Fruit fly (Drosophila melanogaster) whole organism, prepupa: ENCODE data around the gene CG12025.
A peak's percentile ranks its signal among the peaks of the same experiment; 100 is the strongest.

Experiments
- Blimp-1 ChIP-seq: fragments of 200-800 bp; sonication (Bioruptor generic); optimal IDR thresholded peaks from 3 replicates; lab custom pipeline; 2017; ENCODE audit warnings: missing biosample characterization, missing genetic modification characterization, mild to moderate bottlenecking, moderate library complexity, missing genetic modification reagents
- CG10631 ChIP-seq: fragments of 200-800 bp; sonication (Bioruptor generic); optimal IDR thresholded peaks from 2 replicates; lab custom pipeline; 2016; ENCODE audit warnings: missing biosample characterization, missing genetic modification characterization
- CG10669 ChIP-seq: fragments of 200-800 bp; sonication (Bioruptor generic); optimal IDR thresholded peaks from 3 replicates; lab custom pipeline; 2018; ENCODE audit warnings: missing biosample characterization, mild to moderate bottlenecking, missing genetic modification characterization, moderate library complexity
- CG11762 ChIP-seq: fragments of 200-800 bp; sonication (Bioruptor generic); optimal IDR thresholded peaks from 3 replicates; lab custom pipeline; 2016; ENCODE audit warnings: missing biosample characterization, missing genetic modification characterization; ENCODE audit not compliant: insufficient read depth
- CG11902 ChIP-seq: fragments of 200-800 bp; sonication (Bioruptor generic); optimal IDR thresholded peaks from 3 replicates; lab custom pipeline; 2016; ENCODE audit warnings: missing biosample characterization, missing genetic modification characterization
- CG15336 ChIP-seq: fragments of 200-800 bp; sonication (Bioruptor generic); IDR thresholded peaks from 2 replicates; pipeline ENCODE4 v1.3.6; 2022; ENCODE audit warnings: missing biosample characterization, missing genetic modification characterization
- CG1621 ChIP-seq: fragments of 200-800 bp; sonication (Bioruptor generic); optimal IDR thresholded peaks from 3 replicates; lab custom pipeline; 2018; ENCODE audit warnings: missing biosample characterization, mild to moderate bottlenecking, missing genetic modification characterization
- CG16779 ChIP-seq: fragments of 200-800 bp; sonication (Bioruptor generic); optimal IDR thresholded peaks from 3 replicates; lab custom pipeline; 2017; ENCODE audit warnings: missing biosample characterization, mild to moderate bottlenecking, missing genetic modification characterization
- CG32006 ChIP-seq: fragments of 200-800 bp; sonication (Bioruptor generic); optimal IDR thresholded peaks from 3 replicates; lab custom pipeline; 2017; ENCODE audit warnings: missing biosample characterization, mild to moderate bottlenecking, missing genetic modification characterization
- CG34406 ChIP-seq: fragments of 200-800 bp; sonication (Bioruptor generic); optimal IDR thresholded peaks from 3 replicates; lab custom pipeline; 2016; ENCODE audit warnings: missing biosample characterization, missing genetic modification characterization
- CG6854 ChIP-seq: fragments of 200-800 bp; sonication (Bioruptor generic); optimal IDR thresholded peaks from 2 replicates; lab custom pipeline; 2017; ENCODE audit warnings: missing biosample characterization, mild to moderate bottlenecking, missing genetic modification characterization
- CG8119 ChIP-seq: fragments of 200-800 bp; sonication (Bioruptor generic); IDR thresholded peaks from 3 replicates; pipeline ENCODE4 v1.3.6; 2022; ENCODE audit warnings: missing biosample characterization, missing genetic modification characterization
- CG8319 ChIP-seq: fragments of 200-800 bp; sonication (Bioruptor generic); optimal IDR thresholded peaks from 3 replicates; lab custom pipeline; 2016; ENCODE audit warnings: missing biosample characterization, missing genetic modification characterization
- CG8632 ChIP-seq: fragments of 200-800 bp; sonication (Bioruptor generic); optimal IDR thresholded peaks from 3 replicates; lab custom pipeline; 2016; ENCODE audit warnings: missing biosample characterization, missing genetic modification characterization
- CG9139 ChIP-seq: fragments of 200-800 bp; sonication (Bioruptor generic); optimal IDR thresholded peaks from 3 replicates; lab custom pipeline; 2017; ENCODE audit warnings: missing biosample characterization, mild to moderate bottlenecking, missing genetic modification characterization
- Eip75B ChIP-seq: fragments of 200-800 bp; sonication (Bioruptor generic); optimal IDR thresholded peaks from 3 replicates; lab custom pipeline; 2016; ENCODE audit warnings: missing biosample characterization, missing genetic modification characterization
- Eip78C ChIP-seq: fragments of 200-800 bp; sonication (Bioruptor generic); peaks from one replicate; lab custom pipeline; 2016; ENCODE audit warnings: missing biosample characterization, missing genetic modification characterization
- Ets21C ChIP-seq: fragments of 200-800 bp; sonication (Bioruptor generic); optimal IDR thresholded peaks from 3 replicates; lab custom pipeline; 2016; ENCODE audit warnings: missing biosample characterization, missing genetic modification characterization
- Ets96B ChIP-seq: fragments of 200-800 bp; optimal IDR thresholded peaks from 2 replicates; lab custom pipeline; 2019; ENCODE audit warnings: missing biosample characterization, mild to moderate bottlenecking, missing genetic modification characterization, moderate library complexity
- Gug ChIP-seq: fragments of 200-800 bp; sonication (Bioruptor generic); IDR thresholded peaks from 2 replicates; pipeline ENCODE4 v1.3.6; 2022; ENCODE audit warnings: missing biosample characterization, missing genetic modification characterization
- Hr39 ChIP-seq: fragments of 200-800 bp; sonication (Bioruptor generic); optimal IDR thresholded peaks from 2 replicates; lab custom pipeline; 2016; ENCODE audit warnings: missing biosample characterization, missing genetic modification characterization
- Lpt ChIP-seq: fragments of 200-800 bp; sonication (Bioruptor generic); optimal IDR thresholded peaks from 3 replicates; lab custom pipeline; 2016; ENCODE audit warnings: missing biosample characterization, missing genetic modification characterization
- Met ChIP-seq: fragments of 200-800 bp; sonication (Bioruptor generic); optimal IDR thresholded peaks from 3 replicates; lab custom pipeline; 2016; ENCODE audit warnings: missing biosample characterization, missing genetic modification characterization
- OdsH ChIP-seq: fragments of 200-800 bp; sonication (Bioruptor generic); optimal IDR thresholded peaks from 3 replicates; lab custom pipeline; 2016; ENCODE audit warnings: missing biosample characterization, missing genetic modification characterization
- Smox ChIP-seq: fragments of 200-800 bp; sonication (Bioruptor generic); optimal IDR thresholded peaks from 3 replicates; lab custom pipeline; 2016; ENCODE audit warnings: missing biosample characterization, missing genetic modification characterization
- Sox102F ChIP-seq: fragments of 200-800 bp; sonication (Bioruptor generic); optimal IDR thresholded peaks from 2 replicates; lab custom pipeline; 2016; ENCODE audit warnings: missing biosample characterization, mild to moderate bottlenecking, missing genetic modification characterization
- Sox14 ChIP-seq: fragments of 200-800 bp; sonication (Bioruptor generic); optimal IDR thresholded peaks from 3 replicates; lab custom pipeline; 2016; ENCODE audit warnings: missing biosample characterization, missing genetic modification characterization
- acj6 ChIP-seq: fragments of 200-800 bp; sonication (Bioruptor generic); optimal IDR thresholded peaks from 3 replicates; lab custom pipeline; 2016; ENCODE audit warnings: missing biosample characterization, missing genetic modification characterization
- dsx ChIP-seq: fragments of 200-800 bp; optimal IDR thresholded peaks from 3 replicates; lab custom pipeline; 2019; ENCODE audit warnings: missing biosample characterization, mild to moderate bottlenecking, missing genetic modification characterization, moderate library complexity; ENCODE audit not compliant: poor library complexity, severe bottlenecking
- esn ChIP-seq: fragments of 200-800 bp; sonication (Bioruptor generic); optimal IDR thresholded peaks from 2 replicates; lab custom pipeline; 2016; ENCODE audit warnings: missing biosample characterization, mild to moderate bottlenecking, missing genetic modification characterization, moderate library complexity
- fd59A ChIP-seq: fragments of 200-800 bp; sonication (Bioruptor generic); optimal IDR thresholded peaks from 2 replicates; lab custom pipeline; 2017; ENCODE audit warnings: missing biosample characterization, mild to moderate bottlenecking, missing genetic modification characterization, missing genetic modification reagents
- fkh ChIP-seq: fragments of 200-800 bp; sonication (Bioruptor generic); optimal IDR thresholded peaks from 3 replicates; lab custom pipeline; 2017; ENCODE audit warnings: missing biosample characterization, mild to moderate bottlenecking, missing genetic modification characterization, moderate library complexity
- net ChIP-seq: fragments of 200-800 bp; sonication (Bioruptor generic); optimal IDR thresholded peaks from 3 replicates; lab custom pipeline; 2016; ENCODE audit warnings: missing biosample characterization, missing genetic modification characterization
- salr ChIP-seq, 2 experiments: fragments of 200-800 bp; sonication (Bioruptor generic); optimal IDR thresholded peaks; 3 replicates each; lab custom pipeline; 2016 to 2018; ENCODE audit warnings: missing biosample characterization in 2 of 2, missing genetic modification characterization in 2 of 2, mild to moderate bottlenecking in 1 of 2
- svp ChIP-seq: fragments of 200-800 bp; sonication (Bioruptor generic); peaks from one replicate; lab custom pipeline; 2016; ENCODE audit warnings: missing biosample characterization, missing genetic modification characterization
- topi ChIP-seq: fragments of 200-800 bp; sonication (Bioruptor generic); optimal IDR thresholded peaks from 3 replicates; lab custom pipeline; 2016; ENCODE audit warnings: missing biosample characterization, missing genetic modification characterization

CG12025 gene

DNA sequence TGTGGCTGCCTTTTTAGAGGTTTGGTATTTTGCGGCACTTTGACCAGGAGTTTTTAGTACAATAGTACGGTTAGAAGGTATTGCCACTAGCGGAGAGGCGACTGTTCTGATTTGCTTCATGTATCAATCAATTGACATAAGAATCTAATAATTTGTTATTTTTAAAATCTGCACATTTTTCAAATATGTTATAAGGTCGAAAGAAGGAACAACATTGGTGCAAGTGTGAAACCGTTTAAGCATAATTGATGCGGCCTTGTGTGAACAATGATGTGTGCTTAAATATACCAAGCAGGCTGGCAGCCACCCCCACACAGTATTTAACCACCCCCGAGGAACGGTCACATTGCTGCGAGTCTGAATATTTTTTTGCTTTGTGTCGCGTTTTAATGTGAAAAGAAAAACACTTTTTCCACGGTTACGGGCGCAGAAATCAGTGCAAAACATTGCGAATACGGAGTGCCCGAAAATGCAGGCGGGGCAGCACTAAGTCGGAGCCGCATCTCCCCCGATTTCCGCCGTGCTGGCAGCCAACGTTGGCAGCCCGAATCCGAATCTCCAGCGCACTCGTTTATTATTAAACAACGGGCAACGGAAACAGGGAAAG lies at the start of gene CG12025, which contains the start of gene HBS1 (continued):
- TF ChIP-seq CG16779 (tag; lab: Kevin White, UChicago) (no peak), Blimp-1 (GFP tag; lab: Kevin White, UChicago) (no peak), CG11762 (GFP tag; lab: Kevin White, UChicago) (no peak), Ets96B (tag; lab: Kevin White, UChicago) (peak; percentile 30), Smox (no peak), CG6854 (GFP tag; lab: Kevin White, UChicago) (peak; percentile 19), Eip78C (peak; percentile 72), CG9139 (GFP tag; lab: Kevin White, UChicago) (no peak)
- TF ChIP-seq, all 60 proteins: peak for 32

DNA sequence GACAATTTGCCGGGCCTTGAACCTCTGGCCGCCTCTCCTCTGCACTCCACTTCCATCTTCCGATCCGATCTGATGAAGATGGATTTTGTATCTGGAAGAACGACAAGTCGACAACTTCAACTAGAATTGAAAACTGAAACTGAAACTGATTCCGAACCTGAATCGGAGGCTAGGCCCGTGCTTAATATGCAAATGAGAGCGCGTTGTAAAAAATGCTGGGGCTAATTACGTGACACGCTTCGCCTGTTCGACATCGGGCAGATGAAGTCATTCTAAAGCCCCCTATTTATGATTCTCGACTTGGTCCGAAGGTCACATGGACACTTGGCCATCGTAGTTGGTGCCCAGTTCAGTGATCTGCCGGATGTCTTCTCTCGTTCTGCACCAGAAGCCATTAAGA lies 48.6 kb upstream of the CG12025 start:
- TF ChIP-seq CG11902 (GFP tag; lab: Kevin White, UChicago) = no peak
- TF ChIP-seq Smox = no peak
- TF ChIP-seq net (GFP tag; lab: Kevin White, UChicago) = no peak
- no peak for TF ChIP-seq fkh

DNA sequence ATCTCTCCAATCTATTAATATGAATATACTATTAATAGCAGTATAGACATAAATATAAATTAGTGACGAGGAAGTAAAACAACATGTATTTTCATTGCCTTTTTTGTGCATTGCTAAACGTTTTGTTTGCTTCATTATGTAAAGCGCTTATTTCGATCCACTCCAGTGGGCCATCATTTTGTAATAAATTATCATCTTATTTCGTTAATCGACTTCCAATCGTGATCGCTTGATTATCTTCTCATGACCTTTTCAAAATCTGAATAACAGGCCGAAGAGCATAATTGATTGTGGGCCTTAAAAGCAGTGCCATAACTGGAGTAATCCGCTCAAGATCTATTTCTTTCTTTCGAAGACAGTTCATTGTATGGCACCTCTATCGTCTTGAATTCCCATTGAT lies 47.8 kb upstream of the CG12025 start:
- TF ChIP-seq CG32006 (GFP tag; lab: Kevin White, UChicago) (no peak), Eip75B (GFP tag; lab: Kevin White, UChicago) (no peak), CG10669 (GFP tag; lab: Kevin White, UChicago) (no peak), CG8632 (GFP tag; lab: Kevin White, UChicago) (no peak), CG16779 (tag; lab: Kevin White, UChicago) (no peak), CG10631 (GFP tag; lab: Kevin White, UChicago) (no peak), fd59A (no peak), Lpt (GFP tag; lab: Kevin White, UChicago) (no peak), Sox102F (GFP tag; lab: Kevin White, UChicago) (no peak), acj6 (GFP tag; lab: Kevin White, UChicago) (no peak), Hr39 (no peak), Gug (no peak), topi (GFP tag; lab: Kevin White, UChicago) (no peak), esn (GFP tag; lab: Kevin White, UChicago) (no peak), Sox14 (GFP tag; lab: Kevin White, UChicago) (no peak)

DNA sequence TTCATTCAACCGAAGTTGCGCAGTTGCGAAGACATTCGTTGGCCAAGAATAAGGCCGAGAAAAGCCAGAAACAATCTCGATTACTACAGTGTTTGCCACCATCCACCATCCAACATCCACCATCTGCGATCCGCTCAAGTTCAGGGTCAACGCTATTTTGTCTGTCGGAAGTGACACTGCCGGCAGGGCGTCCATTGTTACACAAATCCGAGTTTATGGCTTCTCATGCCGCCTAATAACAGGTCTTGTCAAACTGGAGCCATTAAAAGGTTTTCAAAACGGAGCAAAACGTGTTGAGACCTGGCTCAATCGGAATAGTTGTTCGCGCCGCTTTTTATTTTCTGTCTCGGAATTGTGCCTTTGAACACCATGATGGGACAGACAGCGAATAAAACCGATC lies 46.4 kb upstream of the CG12025 start:
- no peak for TF ChIP-seq Smox
- no peak for TF ChIP-seq CG34406 (GFP tag; lab: Kevin White, UChicago)
- TF ChIP-seq OdsH (GFP tag; lab: Kevin White, UChicago) = no peak
- TF ChIP-seq Ets21C = no peak
- TF ChIP-seq fd59A = no peak
- peak; percentile 11 for TF ChIP-seq svp (GFP tag; lab: Kevin White, UChicago)
- no peak for TF ChIP-seq CG8319 (GFP tag; lab: Kevin White, UChicago)
- no peak for TF ChIP-seq CG6854 (GFP tag; lab: Kevin White, UChicago)
- TF ChIP-seq CG8632 (GFP tag; lab: Kevin White, UChicago) = no peak
- TF ChIP-seq CG16779 (tag; lab: Kevin White, UChicago) = no peak
- no peak for TF ChIP-seq salr (GFP tag; optimal IDR thresholded peaks at IDR 0.05; lab: Kevin White, UChicago)
- TF ChIP-seq Met (GFP tag; lab: Kevin White, UChicago) = no peak
- no peak for TF ChIP-seq CG15336 (GFP tag; lab: Robert Waterston, UW)
- no peak for TF ChIP-seq CG9139 (GFP tag; lab: Kevin White, UChicago)
- TF ChIP-seq CG8119 (GFP tag; lab: Robert Waterston, UW) = no peak
- TF ChIP-seq dsx (GFP tag; lab: Kevin White, UChicago) = peak; percentile 59
- TF ChIP-seq CG1621 = peak; percentile 1
